Worm (Caenorhabditis elegans) whole organism, mixed stage, embryonic: ENCODE results near the gene trx-3.

Experiments
- M03D4.4 ChIP-seq: sonication (generic microtip); optimal IDR thresholded peaks from 2 replicates; lab custom pipeline; 2017; ENCODE audit warnings: mild to moderate bottlenecking, missing genetic modification characterization, missing compliant biosample characterization
- bed-3 ChIP-seq: fragments of 200-800 bp; sonication (Bioruptor generic); optimal IDR thresholded peaks from 3 replicates; lab custom pipeline; 2018; ENCODE audit warnings: mild to moderate bottlenecking, missing genetic modification characterization, moderate library complexity, missing compliant biosample characterization
- blmp-1 ChIP-seq: fragments of 150-350 bp; optimal IDR thresholded peaks from 2 replicates; lab custom pipeline; 2014; ENCODE audit warnings: missing biosample characterization, missing genetic modification characterization
- ceh-39 ChIP-seq: fragments of 150-350 bp; optimal IDR thresholded peaks from 2 replicates; lab custom pipeline; 2014; ENCODE audit warnings: missing biosample characterization, missing genetic modification characterization
- ceh-43 ChIP-seq: fragments of 200-800 bp; sonication (Bioruptor generic); optimal IDR thresholded peaks from 2 replicates; lab custom pipeline; 2018; ENCODE audit warnings: mild to moderate bottlenecking, missing genetic modification characterization, moderate library complexity, missing compliant biosample characterization
- ceh-83 ChIP-seq: fragments of 200-800 bp; sonication (Bioruptor generic); optimal IDR thresholded peaks from 2 replicates; lab custom pipeline; 2018; ENCODE audit warnings: mild to moderate bottlenecking, missing genetic modification characterization, missing compliant biosample characterization
- ces-1 ChIP-seq: fragments of 150-350 bp; optimal IDR thresholded peaks from 2 replicates; lab custom pipeline; 2014; ENCODE audit warnings: missing biosample characterization, missing genetic modification reagents, missing genetic modification characterization
- drap-1 ChIP-seq: fragments of 200-800 bp; sonication (Bioruptor generic); optimal IDR thresholded peaks from 3 replicates; lab custom pipeline; 2018; ENCODE audit warnings: mild to moderate bottlenecking, missing genetic modification characterization, missing compliant biosample characterization
- elt-1 ChIP-seq: sonication (generic microtip); optimal IDR thresholded peaks from 2 replicates; lab custom pipeline; 2017; ENCODE audit warnings: missing genetic modification characterization, mild to moderate bottlenecking, missing compliant biosample characterization, antibody characterized with exemption, moderate library complexity, borderline replicate concordance; ENCODE audit not compliant: insufficient read depth
- elt-3 ChIP-seq: fragments of 150-350 bp; optimal IDR thresholded peaks from 2 replicates; lab custom pipeline; 2014; ENCODE audit warnings: missing biosample characterization, missing genetic modification characterization
- flh-1 ChIP-seq: fragments of 200-800 bp; sonication (Bioruptor generic); optimal IDR thresholded peaks from 2 replicates; lab custom pipeline; 2018; ENCODE audit warnings: mild to moderate bottlenecking, missing genetic modification characterization, moderate library complexity, missing compliant biosample characterization
- ham-2 ChIP-seq: fragments of 200-800 bp; sonication (Bioruptor generic); optimal IDR thresholded peaks from 2 replicates; lab custom pipeline; 2018; ENCODE audit warnings: mild to moderate bottlenecking, missing genetic modification characterization, missing compliant biosample characterization
- hlh-1 ChIP-seq: fragments of 150-350 bp; optimal IDR thresholded peaks from 2 replicates; lab custom pipeline; 2014; ENCODE audit warnings: missing biosample characterization, missing genetic modification reagents, missing genetic modification characterization
- lin-13 ChIP-seq: fragments of 150-350 bp; optimal IDR thresholded peaks from 2 replicates; lab custom pipeline; 2014; ENCODE audit warnings: missing biosample characterization, missing genetic modification characterization
- lin-32 ChIP-seq: fragments of 200-800 bp; sonication (Bioruptor generic); optimal IDR thresholded peaks from 2 replicates; lab custom pipeline; 2018; ENCODE audit warnings: mild to moderate bottlenecking, missing genetic modification characterization, missing compliant biosample characterization
- lsy-2 ChIP-seq: fragments of 150-350 bp; optimal IDR thresholded peaks from 2 replicates; lab custom pipeline; 2014; ENCODE audit warnings: missing biosample characterization, missing genetic modification characterization
- mab-5 ChIP-seq: fragments of 150-350 bp; optimal IDR thresholded peaks from 2 replicates; lab custom pipeline; 2014; ENCODE audit warnings: missing biosample characterization, missing genetic modification characterization
- mep-1 ChIP-seq: fragments of 150-350 bp; optimal IDR thresholded peaks from 2 replicates; lab custom pipeline; 2017; ENCODE audit warnings: missing biosample characterization, missing genetic modification reagents, missing genetic modification characterization, inconsistent platforms
- mls-2 ChIP-seq: sonication (generic microtip); optimal IDR thresholded peaks from 2 replicates; lab custom pipeline; 2016; ENCODE audit warnings: mild to moderate bottlenecking, missing genetic modification characterization, moderate library complexity, missing compliant biosample characterization
- nhr-12 ChIP-seq: fragments of 150-350 bp; optimal IDR thresholded peaks from 2 replicates; lab custom pipeline; 2014; ENCODE audit warnings: missing biosample characterization, missing genetic modification characterization
- nhr-2 ChIP-seq: fragments of 150-350 bp; optimal IDR thresholded peaks from 2 replicates; lab custom pipeline; 2014; ENCODE audit warnings: missing biosample characterization, missing genetic modification characterization
- nhr-237 ChIP-seq: fragments of 150-350 bp; optimal IDR thresholded peaks from 2 replicates; lab custom pipeline; 2014; ENCODE audit warnings: missing biosample characterization, missing genetic modification characterization
- nhr-28 ChIP-seq: fragments of 150-350 bp; optimal IDR thresholded peaks from 2 replicates; lab custom pipeline; 2014; ENCODE audit warnings: missing biosample characterization, missing genetic modification characterization
- nhr-76 ChIP-seq: sonication (generic microtip); optimal IDR thresholded peaks from 2 replicates; lab custom pipeline; 2017; ENCODE audit warnings: missing biosample characterization, missing genetic modification characterization
- pha-4 ChIP-seq: fragments of 150-350 bp; optimal IDR thresholded peaks from 2 replicates; lab custom pipeline; 2018; ENCODE audit warnings: missing biosample characterization, missing genetic modification reagents, missing genetic modification characterization
- sem-2 ChIP-seq: fragments of 200-800 bp; sonication (Bioruptor generic); optimal IDR thresholded peaks from 2 replicates; lab custom pipeline; 2018; ENCODE audit warnings: mild to moderate bottlenecking, missing genetic modification characterization, missing compliant biosample characterization
- snpc-4 ChIP-seq: fragments of 150-350 bp; optimal IDR thresholded peaks from 2 replicates; lab custom pipeline; 2014; ENCODE audit warnings: missing biosample characterization, missing genetic modification characterization
- sptf-1 ChIP-seq: sonication (generic microtip); optimal IDR thresholded peaks from 2 replicates; lab custom pipeline; 2017; ENCODE audit warnings: mild to moderate bottlenecking, missing genetic modification characterization, moderate library complexity, missing compliant biosample characterization
- tbx-8 ChIP-seq: fragments of 200-800 bp; sonication (Bioruptor generic); optimal IDR thresholded peaks from 2 replicates; lab custom pipeline; 2018; ENCODE audit warnings: mild to moderate bottlenecking, missing genetic modification characterization, moderate library complexity, missing compliant biosample characterization
- unc-120 ChIP-seq: sonication (generic microtip); optimal IDR thresholded peaks from 2 replicates; lab custom pipeline; 2017; ENCODE audit warnings: missing genetic modification characterization, missing compliant biosample characterization; ENCODE audit not compliant: poor library complexity, severe bottlenecking
- unc-39 ChIP-seq: fragments of 150-350 bp; optimal IDR thresholded peaks from 2 replicates; lab custom pipeline; 2014; ENCODE audit warnings: missing biosample characterization, missing genetic modification characterization
- unc-62 ChIP-seq: fragments of 150-350 bp; optimal IDR thresholded peaks from 2 replicates; lab custom pipeline; 2014; ENCODE audit warnings: missing biosample characterization, missing genetic modification reagents, missing genetic modification characterization
- zip-8 ChIP-seq: fragments of 150-350 bp; optimal IDR thresholded peaks from 2 replicates; lab custom pipeline; 2014; ENCODE audit warnings: missing biosample characterization, missing genetic modification characterization
- ztf-11 ChIP-seq: fragments of 150-350 bp; optimal IDR thresholded peaks from 2 replicates; lab custom pipeline; 2014; ENCODE audit warnings: missing biosample characterization, missing genetic modification characterization

Gene trx-3

ce11 chrIV:4511259-4511890, 24.5 kb downstream of the trx-3 start, which contains the start of the genes rfth-1 and ZK180.8:
Gene rfth-1, minus strand, starts transcription at chrIV:4511309.
Gene ZK180.8, minus strand, starts transcription at chrIV:4511724.
- TF ChIP-seq flh-1 (GFP tag; lab: Kevin White, UChicago), result no peak
- TF ChIP-seq unc-62 (GFP tag; lab: Kevin White, UChicago), result no peak
- no peak for TF ChIP-seq lin-13
- TF ChIP-seq ceh-83 (GFP tag; lab: Kevin White, UChicago), result no peak
- TF ChIP-seq blmp-1, result no peak
- TF ChIP-seq M03D4.4, result no peak
- TF ChIP-seq elt-1, result no peak
- TF ChIP-seq lin-32 (GFP tag; lab: Kevin White, UChicago), result no peak
- TF ChIP-seq nhr-28 (tag; lab: Kevin White, UChicago), result no peak
- no peak for TF ChIP-seq ceh-39 (tag; lab: Kevin White, UChicago)
- TF ChIP-seq mab-5 (tag; lab: Kevin White, UChicago), result no peak

DNA sequence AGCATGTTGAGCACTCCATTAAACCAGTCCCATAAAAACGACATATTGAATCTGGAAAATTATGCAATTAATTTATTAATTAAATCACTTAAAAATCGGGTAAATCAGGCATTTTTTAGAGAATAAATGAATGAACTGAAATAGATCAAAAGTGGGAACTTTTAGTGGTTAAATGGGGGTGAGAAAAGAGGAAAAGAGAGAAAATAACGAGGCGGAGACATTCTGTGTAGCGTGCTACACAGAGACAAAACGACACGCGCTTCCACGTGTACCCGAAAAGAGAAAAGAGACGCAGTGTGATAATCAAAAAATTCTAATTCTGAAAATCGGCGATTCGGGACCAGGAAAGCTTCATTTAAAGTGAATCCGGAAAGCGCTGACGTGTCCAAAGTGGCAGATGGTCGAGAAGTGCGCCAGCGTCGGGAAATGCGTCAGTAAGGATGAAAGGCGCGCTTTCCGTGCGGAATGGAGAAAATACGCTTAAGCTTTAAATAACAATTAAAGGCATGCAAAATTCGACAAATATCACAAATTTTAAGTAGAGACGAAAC, 26.5 kb downstream of the trx-3 start, which contains the start of gene sar-1:
TSS of gene sar-1 (minus strand) at position 51 of the 551 bp plus-strand sequence.
- TF ChIP-seq blmp-1, result no peak
- TF ChIP-seq drap-1 (GFP tag; lab: Kevin White, UChicago), result peak; percentile 27
- TF ChIP-seq bed-3 (GFP tag; lab: Kevin White, UChicago), result no peak
- TF ChIP-seq lsy-2 (tag; lab: Kevin White, UChicago), result peak; percentile 14
- no peak for TF ChIP-seq nhr-12 (tag; lab: Kevin White, UChicago)
- no peak for TF ChIP-seq sem-2 (GFP tag; lab: Kevin White, UChicago)
- no peak for TF ChIP-seq M03D4.4
- peak; percentile 69 for TF ChIP-seq pha-4 (tag; lab: Kevin White, UChicago)
- peak; percentile 84 for TF ChIP-seq mep-1 (tag; lab: Kevin White, UChicago)
- no peak for TF ChIP-seq nhr-76
- peak; percentile 32 for TF ChIP-seq unc-62 (GFP tag; lab: Kevin White, UChicago)
- no peak for TF ChIP-seq unc-39 (tag; lab: Kevin White, UChicago)
- no peak for TF ChIP-seq ztf-11
- TF ChIP-seq lin-13, result peak; percentile 63
- no peak for TF ChIP-seq sptf-1
- no peak for TF ChIP-seq nhr-237 (tag; lab: Kevin White, UChicago)
- TF ChIP-seq tbx-8 (GFP tag; lab: Kevin White, UChicago), result no peak
- TF ChIP-seq ceh-43, result no peak
- TF ChIP-seq unc-120, result peak; percentile 47
- no peak for TF ChIP-seq ceh-39 (tag; lab: Kevin White, UChicago)

- TF ChIP-seq sem-2 (GFP tag; lab: Kevin White, UChicago) (no peak), snpc-4 (tag; lab: Kevin White, UChicago) (no peak), unc-120 (no peak), lsy-2 (tag; lab: Kevin White, UChicago) (no peak), mep-1 (tag; lab: Kevin White, UChicago) (no peak), pha-4 (tag; lab: Kevin White, UChicago) (no peak), ceh-83 (GFP tag; lab: Kevin White, UChicago) (no peak), nhr-12 (tag; lab: Kevin White, UChicago) (no peak), unc-39 (tag; lab: Kevin White, UChicago) (no peak), ceh-39 (tag; lab: Kevin White, UChicago) (no peak), tbx-8 (GFP tag; lab: Kevin White, UChicago) (no peak), mls-2 (tag; lab: Kevin White, UChicago) (no peak), nhr-237 (tag; lab: Kevin White, UChicago) (no peak)
Observed at ce11 chrIV:4516478-4516877, 29.6 kb downstream of the trx-3 start.

- TF ChIP-seq ceh-83 (GFP tag; lab: Kevin White, UChicago) (no peak), ham-2 (GFP tag; lab: Kevin White, UChicago) (no peak)
Observed at ce11 chrIV:4517066-4517465, 30.2 kb downstream of the trx-3 start, which contains the start of gene ZK180.5. Gene ZK180.5, minus strand, starts transcription at chrIV:4517166.

DNA sequence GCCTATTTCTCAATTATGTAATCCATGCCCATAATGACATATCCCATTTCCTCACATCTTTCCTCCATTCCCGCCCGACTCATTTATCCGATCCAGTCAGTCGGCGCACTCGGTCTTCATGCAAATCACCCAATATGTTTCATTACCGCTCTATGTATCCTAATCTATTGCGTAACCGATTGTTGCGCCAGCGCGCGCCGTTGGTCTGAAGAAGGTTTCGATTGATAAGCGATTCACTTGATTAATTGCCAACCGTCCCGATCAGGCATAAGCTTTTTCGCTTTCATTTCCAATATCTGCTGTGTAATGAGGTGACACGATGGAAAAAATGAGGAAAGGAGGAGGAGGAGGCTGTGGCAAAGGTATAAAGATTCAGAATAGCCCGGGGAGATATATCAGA, 31.3 kb downstream of the trx-3 start:
- TF ChIP-seq ceh-39 (tag; lab: Kevin White, UChicago) (no peak), flh-1 (GFP tag; lab: Kevin White, UChicago) (no peak), snpc-4 (tag; lab: Kevin White, UChicago) (no peak), bed-3 (GFP tag; lab: Kevin White, UChicago) (no peak), lin-13 (no peak), mep-1 (tag; lab: Kevin White, UChicago) (no peak), pha-4 (tag; lab: Kevin White, UChicago) (no peak), lsy-2 (tag; lab: Kevin White, UChicago) (no peak), ztf-11 (no peak), nhr-12 (tag; lab: Kevin White, UChicago) (no peak), unc-39 (tag; lab: Kevin White, UChicago) (no peak), ceh-83 (GFP tag; lab: Kevin White, UChicago) (no peak), nhr-2 (tag; lab: Kevin White, UChicago) (no peak), mab-5 (tag; lab: Kevin White, UChicago) (no peak), zip-8 (tag; lab: Kevin White, UChicago) (peak; percentile 65), lin-32 (GFP tag; lab: Kevin White, UChicago) (no peak), M03D4.4 (no peak), nhr-28 (tag; lab: Kevin White, UChicago) (no peak), sem-2 (GFP tag; lab: Kevin White, UChicago) (no peak), hlh-1 (tag; lab: Kevin White, UChicago) (no peak), elt-3 (tag; lab: Kevin White, UChicago) (peak; percentile 90), drap-1 (GFP tag; lab: Kevin White, UChicago) (no peak), unc-120 (no peak), nhr-237 (tag; lab: Kevin White, UChicago) (no peak), elt-1 (peak; percentile 2), mls-2 (tag; lab: Kevin White, UChicago) (no peak), tbx-8 (GFP tag; lab: Kevin White, UChicago) (no peak), sptf-1 (no peak), nhr-76 (no peak), blmp-1 (peak; percentile 82), ham-2 (GFP tag; lab: Kevin White, UChicago) (peak; percentile 74), ces-1 (GFP tag; lab: Kevin White, UChicago) (no peak)
